Worm (Caenorhabditis elegans) whole organism, L4 larva: Measurements from ENCODE around the gene ksr-1.

Experiments used
- Y5F2A.4 ChIP-seq: fragments of 200-800 bp; sonication (Bioruptor generic); optimal IDR thresholded peaks from 2 replicates; lab custom pipeline; 2018; ENCODE audit warnings: mild to moderate bottlenecking, missing genetic modification characterization, missing compliant biosample characterization
- dmd-8 ChIP-seq: fragments of 200-800 bp; sonication (Bioruptor generic); IDR thresholded peaks from 2 replicates; pipeline ENCODE4 v1.3.6; 2022; ENCODE audit warnings: missing genetic modification characterization, missing compliant biosample characterization
- gei-8 ChIP-seq: fragments of 200-800 bp; sonication (Bioruptor generic); optimal IDR thresholded peaks from 2 replicates; lab custom pipeline; 2018; ENCODE audit warnings: mild to moderate bottlenecking, missing genetic modification characterization, missing compliant biosample characterization
- lim-7 ChIP-seq: fragments of 200-800 bp; sonication (Bioruptor generic); IDR thresholded peaks from 2 replicates; pipeline ENCODE4 v1.3.6; 2022; ENCODE audit warnings: missing genetic modification characterization, missing compliant biosample characterization
- lin-39 ChIP-seq: fragments of 150-350 bp; optimal IDR thresholded peaks from 2 replicates; lab custom pipeline; 2014; ENCODE audit warnings: missing biosample characterization, missing genetic modification reagents, missing genetic modification characterization
- mep-1 ChIP-seq: fragments of 150-350 bp; sonication (generic microtip); optimal IDR thresholded peaks from 3 replicates; lab custom pipeline; 2014; ENCODE audit warnings: missing biosample characterization, missing genetic modification characterization
- pha-4 ChIP-seq, 2 experiments: fragments of 150-350 bp in 1 of 2; fragments of 200-800 bp in 1 of 2; sonication (Bioruptor generic) in 1 of 2; IDR thresholded peaks in 1 of 2; optimal IDR thresholded peaks in 1 of 2; 2 replicates each; pipeline versions ENCODE4 v1.3.6 to Lab custom; 2014 to 2022; ENCODE audit warnings: missing genetic modification characterization in 2 of 2, missing genetic modification reagents in 2 of 2, missing biosample characterization in 1 of 2, missing compliant biosample characterization in 1 of 2
- snpc-4 ChIP-seq: fragments of 150-350 bp; optimal IDR thresholded peaks from 2 replicates; lab custom pipeline; 2014; ENCODE audit warnings: missing biosample characterization, missing genetic modification characterization
- zag-1 ChIP-seq: fragments of 150-350 bp; optimal IDR thresholded peaks from 2 replicates; lab custom pipeline; 2014; ENCODE audit warnings: missing biosample characterization, missing genetic modification characterization

DNA sequence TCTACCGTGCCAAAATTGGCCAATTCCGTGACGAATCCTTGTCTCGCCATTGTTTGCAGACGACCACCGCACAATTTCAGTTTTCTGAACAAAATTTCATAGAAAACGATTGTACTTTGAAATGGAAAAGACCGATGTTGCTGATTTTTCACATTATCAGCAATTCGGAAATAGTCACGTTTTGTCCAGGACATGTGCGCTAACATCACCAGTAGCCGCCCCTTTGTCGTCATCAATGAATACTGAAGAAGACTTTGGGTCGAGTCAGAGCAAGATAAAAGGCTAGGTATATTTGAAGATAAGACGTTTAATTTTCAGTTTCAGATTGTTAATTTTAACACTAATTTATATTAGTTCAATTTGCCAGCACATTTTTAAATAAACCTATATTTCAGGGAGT lies 33.1 kb upstream of the ksr-1 start, which contains the start of gene endu-2:
- TF ChIP-seq snpc-4 (tag; lab: Kevin White, UChicago), result no peak
- no peak for TF ChIP-seq dmd-8 (GFP tag; lab: Robert Waterston, UW)
- TF ChIP-seq mep-1 (tag; lab: Kevin White, UChicago), result no peak
- no peak for TF ChIP-seq lin-39
- TF ChIP-seq zag-1, result no peak
- TF ChIP-seq pha-4 (GFP tag; IDR thresholded peaks at IDR 0.05; lab: Robert Waterston, UW), result no peak
- TF ChIP-seq pha-4 (tag; optimal IDR thresholded peaks at IDR 0.05; lab: Kevin White, UChicago), result no peak
- no peak for TF ChIP-seq lim-7 (GFP tag; lab: Robert Waterston, UW)
- TF ChIP-seq gei-8 (GFP tag; lab: Kevin White, UChicago), result no peak
- TF ChIP-seq Y5F2A.4 (GFP tag; lab: Kevin White, UChicago), result no peak
